Worm (Caenorhabditis elegans): ENCODE measurements around the gene toh-1.
A peak's percentile ranks its signal among the peaks of the same experiment; 100 is the strongest.

- no peak for TF ChIP-seq ceh-82 (tag; optimal IDR thresholded peaks at IDR 0.05)
- TF ChIP-seq nhr-12 (tag; optimal IDR thresholded peaks at IDR 0.05), result no peak
- TF ChIP-seq pqm-1 (tag; optimal IDR thresholded peaks at IDR 0.05), result no peak
- TF ChIP-seq unc-62 (GFP tag; optimal IDR thresholded peaks at IDR 0.05), result peak; percentile 13
- TF ChIP-seq nhr-28 (tag; optimal IDR thresholded peaks at IDR 0.05), result no peak
- no peak for TF ChIP-seq nfya-1 (tag; optimal IDR thresholded peaks at IDR 0.05; ENCODE audit: insufficient read depth)
- TF ChIP-seq pha-4 (tag; optimal IDR thresholded peaks at IDR 0.05), result no peak
- TF ChIP-seq zag-1 (tag; optimal IDR thresholded peaks at IDR 0.05), result no peak
- TF ChIP-seq lin-39 (tag; optimal IDR thresholded peaks at IDR 0.05), result no peak
- TF ChIP-seq snpc-4 (tag; optimal IDR thresholded peaks at IDR 0.05), result no peak
- no peak for TF ChIP-seq nhr-237 (tag; optimal IDR thresholded peaks at IDR 0.05)
Measured at ce11 chrIII:3774550-3774949, 34.3 kb downstream of the toh-1 start.

Data from whole organism, L3 larva.